Fruit fly (Drosophila melanogaster): Measurements from ENCODE around the gene CG31704.
A peak's percentile ranks its signal among the peaks of the same experiment; 100 is the strongest.

Gene CG31704

DNA sequence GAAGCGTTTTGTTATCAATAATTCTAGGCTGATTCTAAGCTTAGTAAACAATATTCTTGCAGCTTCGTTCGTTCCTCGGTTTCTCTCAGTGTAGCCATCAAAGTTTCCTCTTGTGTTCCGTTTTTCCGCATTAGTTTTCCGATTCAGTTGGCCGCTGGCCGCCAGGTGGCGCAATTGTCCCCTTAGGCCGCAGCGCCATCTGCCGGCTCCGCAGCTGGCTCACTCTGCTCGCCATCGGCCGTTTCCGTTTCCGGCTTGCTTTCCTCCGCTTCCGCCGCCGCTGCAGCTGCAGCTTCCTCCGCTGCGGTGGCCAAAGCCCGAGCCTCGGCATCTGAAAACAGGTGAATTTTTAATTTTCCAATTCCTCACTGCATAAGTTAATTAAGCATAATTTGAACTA lies 24.1 kb upstream of the CG31704 start (continued):
- TF ChIP-seq ken (GFP tag; IDR thresholded peaks at IDR 0.05) (peak; percentile 93), CG13775 (GFP tag; optimal IDR thresholded peaks at IDR 0.05) (peak; percentile 95), CG1792 (GFP tag; optimal IDR thresholded peaks at IDR 0.05) (peak; percentile 91), CG5953 (GFP tag; IDR thresholded peaks at IDR 0.05) (peak; percentile 96), h (optimal IDR thresholded peaks at IDR 0.05) (peak; percentile 52), wek (GFP tag; optimal IDR thresholded peaks at IDR 0.05) (peak; percentile 95), D (optimal IDR thresholded peaks at IDR 0.05) (no peak), D (GFP tag; optimal IDR thresholded peaks at IDR 0.05) (peak; percentile 98), Side (GFP tag; optimal IDR thresholded peaks at IDR 0.05) (peak; percentile 93), dysf (GFP tag; IDR thresholded peaks at IDR 0.05) (peak; percentile 86), CG4730 (GFP tag; IDR thresholded peaks at IDR 0.05) (peak; percentile 85), caup (GFP tag; optimal IDR thresholded peaks at IDR 0.05; ENCODE audit: severe bottlenecking) (peak; percentile 99), Lhr (GFP tag; optimal IDR thresholded peaks at IDR 0.05) (peak; percentile 97), klu (GFP tag; IDR thresholded peaks at IDR 0.05) (peak; percentile 42; the same call in 1 of the 2 replicates), TFAM (GFP tag; optimal IDR thresholded peaks at IDR 0.05) (peak; percentile 92), CG18476 (GFP tag; optimal IDR thresholded peaks at IDR 0.05) (peak; percentile 84), Kr (GFP tag; optimal IDR thresholded peaks at IDR 0.05) (peak; percentile 99), btn (GFP tag; optimal IDR thresholded peaks at IDR 0.05) (peak; percentile 97), CG7372 (GFP tag; IDR thresholded peaks at IDR 0.05) (peak; percentile 80), CG10267 (tag; optimal IDR thresholded peaks at IDR 0.05) (peak; percentile 87), CG7963 (GFP tag; IDR thresholded peaks at IDR 0.05; ENCODE audit: partially characterized antibody) (peak; percentile 44; the same call in 1 of the 3 replicates), dmrt11E (tag; optimal IDR thresholded peaks at IDR 0.05) (peak; percentile 93), CG4617 (GFP tag; optimal IDR thresholded peaks at IDR 0.05; ENCODE audit: borderline replicate concordance) (peak; percentile 89), ci (GFP tag; IDR thresholded peaks at IDR 0.05) (peak; percentile 99), YL-1 (GFP tag; optimal IDR thresholded peaks at IDR 0.05) (peak; percentile 98), so (GFP tag; IDR thresholded peaks at IDR 0.05) (peak; percentile 87), Bteb2 (GFP tag; optimal IDR thresholded peaks at IDR 0.05) (peak; percentile 83), dimm (GFP tag; IDR thresholded peaks at IDR 0.05) (no peak; the same call in 1 of the 2 replicates), esg (GFP tag; conservative IDR thresholded peaks at IDR 0.05) (peak; percentile 42), gt (GFP tag; IDR thresholded peaks at IDR 0.05) (peak; percentile 86), CG15601 (tag; optimal IDR thresholded peaks at IDR 0.05) (peak; percentile 89), zf30C (GFP tag; optimal IDR thresholded peaks at IDR 0.05) (peak; percentile 67), gcm2 (GFP tag; optimal IDR thresholded peaks at IDR 0.05) (peak; percentile 77), CG1603 (tag; optimal IDR thresholded peaks at IDR 0.05) (peak; percentile 96), salm (tag; optimal IDR thresholded peaks at IDR 0.05) (peak; percentile 75), CG9215 (GFP tag; IDR thresholded peaks at IDR 0.05) (peak; percentile 56), gcm (GFP tag; optimal IDR thresholded peaks at IDR 0.05) (peak; percentile 91), tap (tag; optimal IDR thresholded peaks at IDR 0.05) (peak; percentile 82), Usf (GFP tag; optimal IDR thresholded peaks at IDR 0.05) (peak; percentile 87), sd (tag; optimal IDR thresholded peaks at IDR 0.05) (no peak), vfl (GFP tag; optimal IDR thresholded peaks at IDR 0.05) (peak; percentile 61), CG42726 (GFP tag; IDR thresholded peaks at IDR 0.05; ENCODE audit: partially characterized antibody) (peak; percentile 50; the same call in 1 of the 2 replicates), da (GFP tag; optimal IDR thresholded peaks at IDR 0.05) (peak; percentile 92), Xrp1 (GFP tag; IDR thresholded peaks at IDR 0.05) (peak; percentile 82), D19A (tag; optimal IDR thresholded peaks at IDR 0.05) (peak; percentile 77), CG31441 (GFP tag; IDR thresholded peaks at IDR 0.05) (peak; percentile 96), aop (GFP tag; IDR thresholded peaks at IDR 0.05) (peak; percentile 74; the same call in 1 of the 2 replicates), Trl (optimal IDR thresholded peaks at IDR 0.05) (no peak), Trl (GFP tag; optimal IDR thresholded peaks at IDR 0.05) (peak; percentile 93), zen (tag; optimal IDR thresholded peaks at IDR 0.05) (peak; percentile 94), Dbx (GFP tag; IDR thresholded peaks at IDR 0.05) (peak; percentile 87), Bdp1 (GFP tag; optimal IDR thresholded peaks at IDR 0.05) (peak; percentile 82)
